Fruit fly (Drosophila melanogaster) Kc167 (cell line): ENCODE data around the gene hoka.

ENCODE experiments used
- Myc ChIP-seq: fragments of >200 bp; optimal IDR thresholded peaks from 2 replicates; lab custom pipeline; 2017; ENCODE audit warnings: missing external identifiers
- Sin3A ChIP-seq: fragments of >200 bp; optimal IDR thresholded peaks from 2 replicates; lab custom pipeline; 2018; ENCODE audit warnings: missing external identifiers
- h ChIP-seq: fragments of >200 bp; optimal IDR thresholded peaks from 3 replicates; lab custom pipeline; 2018; ENCODE audit warnings: missing external identifiers
- insv ChIP-seq: fragments of >200 bp; optimal IDR thresholded peaks from 3 replicates; lab custom pipeline; 2018; ENCODE audit warnings: missing external identifiers
- psq ChIP-seq: fragments of >200 bp; optimal IDR thresholded peaks from 2 replicates; lab custom pipeline; 2017; ENCODE audit warnings: missing external identifiers
- ttk ChIP-seq: sonication (Bioruptor generic); optimal IDR thresholded peaks from 2 replicates; lab custom pipeline; 2017; ENCODE audit warnings: missing external identifiers

hoka gene

DNA sequence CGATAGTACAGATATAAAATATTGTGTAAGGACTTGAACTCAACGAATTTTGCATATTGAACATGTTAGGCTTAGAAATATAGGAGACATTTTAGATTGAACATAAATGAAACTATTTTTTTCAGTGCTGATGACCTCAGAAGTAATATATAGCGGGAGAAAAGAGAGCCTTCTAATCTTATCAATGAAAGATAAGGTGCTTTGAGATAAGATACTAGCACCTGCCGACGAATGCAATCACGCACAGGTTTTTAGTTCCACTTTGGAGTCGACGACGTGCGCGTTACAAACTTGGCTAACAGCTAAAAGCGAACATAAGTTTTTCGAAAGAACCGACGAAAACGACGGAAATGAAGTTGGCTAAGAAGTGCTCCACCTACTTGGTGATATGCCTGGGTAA lies at the start of gene hoka:
TSS of gene hoka (plus strand) at position 254 of the 400 bp plus-strand sequence.
- TF ChIP-seq Sin3A (lab: Kevin White, UChicago) (no peak), h (lab: Kevin White, UChicago) (no peak), insv (lab: Kevin White, UChicago) (no peak), psq (no peak), Myc (no peak), ttk (lab: Kevin White, UChicago) (no peak)

DNA sequence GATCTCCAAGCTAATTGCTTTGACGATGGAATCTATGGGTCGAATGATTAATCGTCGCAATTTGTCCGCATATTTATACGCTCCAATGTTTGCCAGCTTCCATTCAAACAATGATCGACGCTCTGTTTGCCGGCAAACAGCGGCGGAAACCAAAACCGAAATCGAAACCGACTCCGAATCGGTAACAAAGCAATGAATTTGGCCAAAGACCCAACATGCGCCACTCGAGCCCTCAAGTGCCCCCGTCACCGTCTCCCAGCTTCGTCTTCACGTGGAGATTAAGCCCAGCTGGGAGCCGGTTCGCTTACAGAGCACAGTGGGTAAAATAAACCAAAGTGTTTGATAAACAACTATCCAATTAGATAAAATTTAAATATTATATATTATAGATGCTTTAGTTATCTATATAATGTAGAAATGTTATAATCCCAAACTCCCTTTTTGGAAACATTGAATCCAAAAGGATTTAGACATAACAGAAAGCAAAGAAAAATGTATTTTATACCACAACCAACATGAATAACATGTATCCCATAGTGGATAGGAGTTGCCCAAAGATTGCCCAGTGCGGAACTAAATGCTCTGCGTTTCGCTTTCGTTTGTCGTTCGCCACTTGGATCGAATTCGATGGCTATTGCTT lies 46.2 kb upstream of the hoka start, which contains the start of gene CG32237:
TSS of gene CG32237 (minus strand) at position 51 of the 640 bp plus-strand sequence.
- TF ChIP-seq Sin3A (lab: Kevin White, UChicago) (no peak), Myc (no peak), h (lab: Kevin White, UChicago) (no peak), ttk (lab: Kevin White, UChicago) (no peak), psq (no peak), insv (lab: Kevin White, UChicago) (no peak)

DNA sequence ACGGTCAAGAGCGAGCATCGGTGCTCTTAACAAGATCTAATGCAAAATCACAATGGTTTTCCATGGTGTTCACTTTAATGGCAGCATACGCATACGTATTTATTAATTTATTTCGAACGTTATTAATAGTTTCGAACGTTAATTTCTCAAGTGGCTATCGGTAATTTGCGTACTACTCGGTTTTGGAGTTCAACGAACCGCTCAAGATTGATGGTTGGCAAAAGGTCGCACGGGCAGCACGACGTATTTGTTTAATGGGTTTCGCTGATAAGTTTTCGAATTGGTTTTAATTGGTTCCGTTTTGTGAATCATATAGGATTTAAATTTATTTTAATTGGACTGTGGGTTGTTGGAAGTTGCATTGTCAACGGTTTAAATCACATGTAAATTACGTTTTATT lies 45.6 kb upstream of the hoka start:
- TF ChIP-seq Myc (no peak), psq (no peak), Sin3A (lab: Kevin White, UChicago) (no peak)

DNA sequence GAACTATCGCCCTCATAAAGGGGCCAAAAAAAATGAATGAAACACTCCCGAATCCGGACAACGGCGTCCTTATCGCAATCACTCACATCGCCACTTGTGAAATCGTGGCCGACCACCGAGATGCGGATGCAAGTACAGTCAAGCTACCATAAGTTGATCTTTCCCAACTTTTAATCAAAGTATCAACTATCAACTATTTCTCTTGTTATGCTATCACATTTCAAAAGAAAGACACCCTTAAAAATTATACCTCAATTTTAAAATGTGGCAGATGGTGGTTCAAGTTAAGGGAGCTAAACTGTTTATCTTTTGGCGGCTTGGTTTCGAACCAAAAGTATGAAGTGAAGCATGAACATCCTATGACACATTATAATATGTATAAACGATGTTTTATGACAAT lies 44.5 kb upstream of the hoka start:
- no peak for TF ChIP-seq ttk (lab: Kevin White, UChicago)
- no peak for TF ChIP-seq h (lab: Kevin White, UChicago)
- TF ChIP-seq Myc = no peak
- TF ChIP-seq psq = no peak
- TF ChIP-seq Sin3A (lab: Kevin White, UChicago) = no peak
- no peak for TF ChIP-seq insv (lab: Kevin White, UChicago)

DNA sequence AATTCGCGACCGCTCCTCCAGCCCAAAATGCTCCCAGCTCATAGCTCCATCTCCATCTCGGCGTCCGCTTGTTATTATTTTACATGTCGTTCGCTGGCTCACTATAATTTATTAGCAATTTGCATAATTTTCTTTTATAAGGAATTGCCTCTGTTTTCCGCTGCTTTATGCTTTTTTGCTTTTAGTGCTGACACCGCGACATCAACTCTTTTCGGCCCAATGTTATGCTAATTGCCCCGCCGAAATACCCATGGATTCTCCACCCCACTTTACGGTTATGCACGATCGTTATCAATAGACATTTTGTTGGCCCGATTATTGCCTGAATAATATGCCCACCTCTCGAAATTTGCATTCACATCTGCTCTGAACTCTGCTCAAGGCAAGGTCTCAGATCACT lies 43.5 kb upstream of the hoka start:
- TF ChIP-seq h (lab: Kevin White, UChicago) (no peak), Myc (no peak), ttk (lab: Kevin White, UChicago) (no peak), Sin3A (lab: Kevin White, UChicago) (no peak), psq (no peak), insv (lab: Kevin White, UChicago) (no peak)

DNA sequence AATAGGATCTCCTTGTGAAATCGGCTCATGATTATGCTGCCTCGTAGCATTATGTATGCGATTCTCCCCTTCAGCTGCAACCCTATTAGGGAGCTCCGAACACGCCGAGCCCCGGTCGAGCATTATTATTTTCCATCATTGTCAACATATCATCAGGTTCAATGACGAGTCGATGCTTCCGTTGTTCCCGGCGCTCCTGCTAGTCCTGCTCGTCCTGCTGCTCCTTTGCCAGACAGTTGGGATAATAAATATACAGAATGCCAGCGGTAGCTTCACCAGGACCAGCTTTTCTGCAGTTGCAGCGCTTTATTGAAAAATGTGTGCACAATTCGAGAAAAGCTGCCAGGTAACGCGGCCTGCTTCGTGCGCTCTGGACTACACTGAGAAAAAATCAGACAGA lies 38.3 kb upstream of the hoka start, which contains the start of gene CG32235:
TSS of gene CG32235 (minus strand) at position 101 of the 400 bp plus-strand sequence.
- TF ChIP-seq h (lab: Kevin White, UChicago) (no peak), Myc (no peak), Sin3A (lab: Kevin White, UChicago) (no peak), ttk (lab: Kevin White, UChicago) (no peak), insv (lab: Kevin White, UChicago) (no peak), psq (no peak)

DNA sequence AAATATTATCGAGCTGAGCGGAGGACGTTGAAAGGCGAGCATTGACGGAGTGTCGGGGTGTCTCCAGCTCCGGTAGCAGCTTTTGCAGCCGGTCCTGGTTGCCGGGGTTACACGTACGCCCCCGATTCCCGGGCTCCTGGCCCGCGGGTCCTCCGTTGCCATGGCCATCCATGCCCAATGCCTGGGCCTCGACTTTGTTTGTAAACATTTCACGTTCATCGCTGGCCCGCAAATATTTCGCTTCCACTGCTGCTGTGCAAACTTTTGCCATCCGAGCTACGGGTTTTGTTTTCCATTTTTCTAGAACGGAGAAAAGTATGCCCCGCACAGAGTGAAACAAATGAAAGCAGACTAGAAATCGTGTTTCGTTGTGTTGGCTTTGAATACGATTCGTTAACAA lies 37.7 kb upstream of the hoka start, which contains the start of gene Dnah3:
TSS of gene Dnah3 (plus strand) at position 301 of the 400 bp plus-strand sequence.
- TF ChIP-seq psq (no peak), insv (lab: Kevin White, UChicago) (no peak), ttk (lab: Kevin White, UChicago) (no peak), h (lab: Kevin White, UChicago) (no peak), Myc (no peak), Sin3A (lab: Kevin White, UChicago) (no peak)

DNA sequence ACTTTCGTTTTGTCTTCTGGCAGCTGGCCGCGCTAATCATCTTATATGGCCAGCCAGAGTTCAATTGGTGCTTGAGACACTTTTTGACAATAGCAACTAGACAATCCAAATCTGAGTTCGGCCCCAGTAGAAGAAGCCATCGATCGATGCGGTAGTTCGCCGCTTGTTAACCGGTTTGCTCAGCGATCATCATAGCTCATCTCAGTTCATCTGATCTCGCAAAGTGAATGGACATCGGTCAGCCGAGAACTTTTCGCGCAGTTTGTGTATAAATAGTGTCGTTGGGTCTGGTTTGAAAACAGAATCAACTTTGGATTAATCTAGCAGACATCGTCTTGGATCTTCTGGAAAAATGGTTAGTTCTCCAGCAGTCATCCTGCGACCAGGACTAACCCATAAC lies 2.1 kb upstream of the hoka start, which contains the start of gene CG13705:
TSS of gene CG13705 (plus strand) at position 301 of the 400 bp plus-strand sequence.
- no peak for TF ChIP-seq ttk (lab: Kevin White, UChicago)
- no peak for TF ChIP-seq insv (lab: Kevin White, UChicago)
- TF ChIP-seq psq = no peak
- no peak for TF ChIP-seq Myc
- no peak for TF ChIP-seq Sin3A (lab: Kevin White, UChicago)
- no peak for TF ChIP-seq h (lab: Kevin White, UChicago)

DNA sequence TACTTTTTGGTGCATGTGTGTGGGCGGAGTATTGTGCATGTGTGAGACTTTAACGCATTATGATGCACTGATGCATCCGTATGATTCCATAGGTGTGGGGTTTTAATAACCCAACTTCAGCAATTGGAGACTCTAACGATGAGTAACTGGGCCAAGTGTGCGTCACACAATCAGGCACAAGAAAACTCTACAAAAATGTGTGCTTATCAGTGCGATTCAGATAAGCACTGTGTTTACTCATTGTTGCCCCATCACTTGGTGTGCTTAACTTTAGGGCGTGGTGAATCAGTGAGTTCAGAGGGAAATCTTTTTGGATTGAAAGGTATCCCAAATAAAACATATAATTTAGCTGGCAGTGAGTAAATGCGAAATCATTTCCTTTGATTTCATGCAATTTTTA lies 417 bp downstream of the hoka start:
- no peak for TF ChIP-seq insv (lab: Kevin White, UChicago)
- TF ChIP-seq ttk (lab: Kevin White, UChicago) = no peak
- no peak for TF ChIP-seq psq
- no peak for TF ChIP-seq Sin3A (lab: Kevin White, UChicago)
- no peak for TF ChIP-seq Myc
- TF ChIP-seq h (lab: Kevin White, UChicago) = no peak

DNA sequence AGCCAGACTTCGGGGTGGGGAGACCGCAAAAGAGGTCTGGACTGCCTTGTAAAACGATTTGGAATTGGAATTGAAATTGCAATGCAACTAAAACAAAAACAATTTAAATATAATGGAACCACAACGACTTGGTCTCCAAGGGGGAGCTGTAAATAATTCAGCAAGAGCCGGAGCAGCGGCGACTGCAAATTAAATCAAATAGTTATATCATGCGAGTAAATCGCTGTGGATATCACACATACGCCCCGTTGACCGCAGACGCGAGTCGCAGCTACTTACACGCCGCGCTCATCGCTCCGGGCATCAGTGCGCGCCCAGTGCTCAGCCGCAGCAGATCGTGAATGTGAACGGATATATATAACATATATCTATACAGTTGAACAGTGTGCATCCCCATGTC lies 11.4 kb downstream of the hoka start, which contains the start of gene Rh50:
TSS of gene Rh50 (plus strand) at position 301 of the 400 bp plus-strand sequence.
- TF ChIP-seq h (lab: Kevin White, UChicago) (no peak), Myc (no peak), psq (no peak), insv (lab: Kevin White, UChicago) (no peak), Sin3A (lab: Kevin White, UChicago) (no peak), ttk (lab: Kevin White, UChicago) (no peak)

DNA sequence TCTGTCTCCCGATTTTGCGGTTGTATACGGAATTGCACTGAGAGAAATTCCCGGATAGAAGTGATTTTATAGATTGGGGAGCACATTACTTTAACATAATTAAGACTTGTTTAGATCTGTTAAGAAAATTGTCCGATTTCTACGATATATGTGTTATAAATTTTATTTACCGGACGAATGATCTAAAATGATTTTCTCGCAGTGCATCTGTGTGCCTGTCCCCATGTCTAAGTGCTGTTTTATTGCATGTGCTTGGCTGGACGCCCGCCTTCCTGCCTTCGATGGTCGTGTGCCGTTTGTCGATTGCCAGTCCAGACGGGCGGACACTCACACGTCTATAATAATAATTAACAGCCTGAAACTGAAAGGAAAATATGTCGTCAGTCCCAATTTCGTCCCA lies 22.2 kb downstream of the hoka start:
- TF ChIP-seq Sin3A (lab: Kevin White, UChicago) (no peak), Myc (no peak), insv (lab: Kevin White, UChicago) (no peak), h (lab: Kevin White, UChicago) (no peak), ttk (lab: Kevin White, UChicago) (no peak), psq (no peak)

DNA sequence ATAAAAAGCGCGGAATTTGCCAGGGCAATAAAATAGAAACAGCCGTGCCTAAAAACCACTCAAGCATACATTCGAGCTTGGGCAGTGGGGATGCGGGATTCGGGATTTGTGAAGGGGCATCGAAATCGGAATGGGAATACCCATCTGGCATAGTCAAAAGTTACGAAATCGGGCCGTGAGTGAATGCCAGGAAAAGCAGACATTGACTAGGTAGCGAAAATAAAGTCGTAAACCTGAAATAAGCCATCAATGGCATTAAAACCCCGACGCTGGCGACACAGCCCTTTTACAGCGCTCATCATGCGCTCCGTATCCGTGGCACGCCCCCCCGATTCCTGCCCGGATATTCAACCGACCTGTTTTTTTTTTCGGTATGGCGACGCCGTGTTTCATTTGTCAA lies 25.9 kb downstream of the hoka start:
- no peak for TF ChIP-seq h (lab: Kevin White, UChicago)

DNA sequence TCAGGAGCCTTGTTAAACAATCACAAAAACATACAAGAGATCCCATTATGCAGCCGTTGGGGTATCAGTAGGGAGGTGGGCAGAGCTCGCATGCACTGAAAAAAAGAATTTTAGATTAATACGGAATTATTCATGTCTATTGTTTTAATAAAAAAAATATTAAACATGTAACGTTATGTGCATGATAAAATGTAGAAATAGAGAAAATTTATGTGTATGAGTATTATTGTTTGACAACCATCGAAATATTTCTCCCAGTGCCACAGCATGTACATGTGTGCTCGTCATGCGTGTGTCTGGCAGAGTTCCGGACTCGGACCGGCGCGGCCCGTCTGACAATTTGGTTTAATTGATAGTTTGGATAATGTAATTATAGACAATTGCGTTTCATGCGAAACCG lies 31.1 kb downstream of the hoka start:
- TF ChIP-seq Sin3A (lab: Kevin White, UChicago) (no peak), psq (no peak), insv (lab: Kevin White, UChicago) (no peak), h (lab: Kevin White, UChicago) (no peak), Myc (no peak), ttk (lab: Kevin White, UChicago) (no peak)
